Worm (Caenorhabditis elegans) whole organism, L4/young adult: ENCODE results near the gene msp-65.
"Not testable (repeated sequence)": the region's sequence is repeated elsewhere in the genome, so short reads cannot be mapped to it uniquely, and the experiment has no call there.

Experiments used
- W03F9.2 ChIP-seq: fragments of 150-350 bp; optimal IDR thresholded peaks from 2 replicates; lab custom pipeline; 2014; ENCODE audit warnings: missing biosample characterization, missing genetic modification characterization
- dao-5 ChIP-seq: sonication (generic microtip); optimal IDR thresholded peaks from 2 replicates; lab custom pipeline; 2016; ENCODE audit warnings: missing genotype, missing genetic modification characterization, moderate library complexity, missing compliant biosample characterization
- him-1 ChIP-seq: sonication (generic microtip); optimal IDR thresholded peaks from 2 replicates; lab custom pipeline; 2016; ENCODE audit warnings: missing genotype, missing genetic modification reagents, missing genetic modification characterization, missing compliant biosample characterization

msp-65 gene

ce11 chrIV:5303030-5303429 lies 13.3 kb upstream of the msp-65 start, which contains the start of gene ZK354.7:
ZK354.7 (minus strand) TSS chrIV:5303130.
- no peak for TF ChIP-seq W03F9.2 (tag; lab: Kevin White, UChicago)
- no peak for TF ChIP-seq dao-5 (tag; lab: Kevin White, UChicago)
- TF ChIP-seq him-1 (tag; lab: Kevin White, UChicago) = no peak

DNA sequence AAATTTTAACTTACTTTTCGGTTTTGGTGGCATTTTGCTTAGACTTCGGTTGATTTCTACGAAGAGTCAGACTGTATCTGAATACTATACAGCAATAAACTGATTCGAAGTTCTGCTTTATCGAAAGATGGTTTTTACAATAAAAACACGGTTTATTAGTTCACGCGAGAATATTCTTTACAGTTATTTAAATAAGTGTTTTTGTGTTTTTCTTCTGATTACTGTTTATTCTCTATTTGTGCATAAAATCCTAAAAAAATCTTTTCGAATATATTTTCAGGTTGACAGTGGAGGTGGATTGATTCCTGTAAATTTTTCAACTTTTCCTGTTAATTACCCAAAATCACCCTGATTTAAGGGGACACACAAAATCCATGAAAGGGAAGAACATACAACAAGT lies 10.3 kb upstream of the msp-65 start, which contains the start of gene ZK354.8:
TSS of gene ZK354.8 (minus strand) at position 101 of the 400 bp plus-strand sequence.
- TF ChIP-seq W03F9.2 (tag; lab: Kevin White, UChicago) = no peak
- TF ChIP-seq him-1 (tag; lab: Kevin White, UChicago) = no peak
- no peak for TF ChIP-seq dao-5 (tag; lab: Kevin White, UChicago)

DNA sequence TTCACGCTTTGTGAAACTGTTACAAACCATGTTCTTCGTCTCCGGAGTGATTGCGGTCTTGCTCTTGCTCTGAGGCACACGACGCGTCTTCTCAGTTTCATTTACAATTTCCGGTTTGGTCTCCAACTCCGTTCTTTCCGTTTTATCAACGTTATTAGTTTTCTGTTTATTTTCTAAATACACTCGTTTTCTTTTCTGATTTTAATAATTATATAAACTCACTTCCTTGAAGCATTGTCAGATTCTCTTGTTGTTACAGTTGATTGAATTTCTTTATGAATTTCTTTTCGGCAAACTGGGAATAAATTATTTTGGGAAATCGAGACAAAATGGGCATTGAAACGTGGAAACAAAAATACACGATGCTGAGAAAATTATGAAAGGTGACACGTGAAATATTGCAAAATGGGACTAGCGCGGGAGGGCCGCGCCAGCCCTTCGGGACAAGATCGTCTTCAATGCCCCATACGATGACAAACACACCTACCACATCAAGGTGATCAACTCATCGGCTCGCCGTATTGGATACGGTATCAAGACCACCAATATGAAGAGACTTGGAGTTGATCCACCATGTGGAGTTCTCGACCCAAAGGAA lies 8.2 kb upstream of the msp-65 start, which contains the start of the genes ZK354.9 and msp-58:
TSS of gene ZK354.9 (minus strand) at position 101 of the 598 bp plus-strand sequence.
TSS of gene msp-58 (plus strand) at position 548 of the 598 bp plus-strand sequence.
- not testable (repeated sequence) for TF ChIP-seq him-1, dao-5, W03F9.2 (tag; lab: Kevin White, UChicago)

ce11 chrIV:5309742-5310141 lies 6.6 kb upstream of the msp-65 start, which contains the start of gene ZK354.3:
ZK354.3 (plus strand) TSS chrIV:5310042.
- no peak for TF ChIP-seq W03F9.2 (tag; lab: Kevin White, UChicago)

DNA sequence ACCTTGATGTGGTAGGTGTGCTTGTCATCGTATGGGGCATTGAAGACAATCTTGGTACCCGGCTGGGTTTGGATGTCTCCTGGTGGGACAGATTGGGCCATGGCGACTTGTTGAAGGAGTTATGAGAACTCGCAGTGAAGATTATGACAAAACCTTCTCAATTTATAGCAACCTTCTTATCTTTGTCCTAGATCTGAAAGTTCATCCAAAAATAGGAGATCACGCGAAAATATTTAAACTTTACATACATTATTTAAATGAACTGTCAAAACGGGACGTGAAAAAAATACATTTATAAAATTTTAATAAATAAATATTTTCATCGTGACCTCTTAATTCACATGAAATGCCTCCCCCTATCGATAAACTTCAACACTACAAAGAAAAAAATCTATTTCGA lies 3.3 kb upstream of the msp-65 start, which contains the start of the genes msp-59 and ZK354.2:
TSS of gene msp-59 (minus strand) at position 101 of the 400 bp plus-strand sequence.
TSS of gene ZK354.2 (plus strand) at position 395 of the 400 bp plus-strand sequence.
- not testable (repeated sequence) for TF ChIP-seq him-1, W03F9.2, dao-5 (tag; lab: Kevin White, UChicago)

DNA sequence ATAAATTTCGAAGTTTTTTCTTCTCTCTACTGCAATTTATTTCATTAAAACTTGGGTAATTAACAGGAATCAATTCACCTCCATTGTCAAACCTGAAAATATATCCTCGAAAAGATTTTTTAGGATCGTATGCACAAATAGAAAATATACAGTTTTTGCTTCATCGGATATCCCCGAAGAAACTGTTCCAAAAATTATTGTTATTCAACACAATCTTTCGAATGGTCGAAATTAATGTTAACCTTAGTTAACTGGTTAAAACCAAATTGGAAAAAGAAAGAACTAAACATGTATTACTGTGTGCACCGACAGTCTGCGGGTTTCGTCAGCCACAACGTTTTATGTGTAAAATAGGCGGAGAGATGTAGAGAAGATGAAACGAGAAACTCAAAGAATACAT lies 783 bp downstream of the msp-65 start:
- TF ChIP-seq dao-5 (tag; lab: Kevin White, UChicago) (no peak), W03F9.2 (tag; lab: Kevin White, UChicago) (no peak), him-1 (tag; lab: Kevin White, UChicago) (no peak)

DNA sequence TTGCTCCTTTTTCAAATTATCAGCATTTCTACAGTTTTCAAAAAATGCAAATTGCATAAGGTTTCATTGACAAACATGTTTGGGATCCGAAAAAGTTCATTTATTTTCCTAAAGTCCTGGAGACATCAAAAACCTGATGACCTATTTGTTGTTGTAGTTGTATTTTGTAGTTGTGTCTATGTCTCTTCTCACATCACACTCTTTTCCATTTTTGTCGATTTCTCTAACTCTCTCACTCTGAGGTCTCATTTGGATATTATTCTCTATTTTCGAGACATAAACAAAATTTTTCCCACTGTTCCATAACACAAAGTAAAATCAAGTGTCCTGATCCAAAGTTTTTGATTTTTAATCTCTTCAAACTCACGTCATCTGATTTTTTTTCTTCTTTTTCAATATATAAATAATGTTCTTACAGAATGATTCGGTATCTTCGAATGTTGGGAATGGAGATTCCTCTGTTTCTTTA lies 2.5 kb downstream of the msp-65 start, which contains the start of gene slc-46A:
TSS of gene slc-46A (plus strand) at position 419 of the 469 bp plus-strand sequence.
- TF ChIP-seq W03F9.2 (tag; lab: Kevin White, UChicago) (no peak), him-1 (tag; lab: Kevin White, UChicago) (no peak), dao-5 (tag; lab: Kevin White, UChicago) (no peak)

DNA sequence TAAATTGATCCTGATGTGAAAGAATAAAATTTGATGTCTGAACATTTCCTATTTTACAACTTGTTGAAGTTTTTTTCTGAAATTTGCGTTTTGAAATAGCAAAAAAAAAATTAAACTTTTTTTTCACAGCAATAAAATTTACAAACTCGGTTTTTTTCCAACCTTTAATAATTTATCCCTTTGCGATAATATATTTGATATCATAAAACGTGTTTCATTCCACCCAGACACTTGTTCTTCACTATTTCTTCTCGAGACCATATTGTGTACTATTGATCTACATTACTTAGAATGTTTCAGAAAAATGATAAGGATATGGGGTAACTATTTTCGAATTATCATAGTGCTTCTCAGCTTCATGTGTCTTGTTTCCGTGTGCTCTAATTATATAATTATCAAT lies 9.8 kb downstream of the msp-65 start, which contains the start of gene Y4C6B.4:
TSS of gene Y4C6B.4 (plus strand) at position 301 of the 400 bp plus-strand sequence.
- no peak for TF ChIP-seq W03F9.2 (tag; lab: Kevin White, UChicago)
- no peak for TF ChIP-seq him-1 (tag; lab: Kevin White, UChicago)
- TF ChIP-seq dao-5 (tag; lab: Kevin White, UChicago) = no peak

DNA sequence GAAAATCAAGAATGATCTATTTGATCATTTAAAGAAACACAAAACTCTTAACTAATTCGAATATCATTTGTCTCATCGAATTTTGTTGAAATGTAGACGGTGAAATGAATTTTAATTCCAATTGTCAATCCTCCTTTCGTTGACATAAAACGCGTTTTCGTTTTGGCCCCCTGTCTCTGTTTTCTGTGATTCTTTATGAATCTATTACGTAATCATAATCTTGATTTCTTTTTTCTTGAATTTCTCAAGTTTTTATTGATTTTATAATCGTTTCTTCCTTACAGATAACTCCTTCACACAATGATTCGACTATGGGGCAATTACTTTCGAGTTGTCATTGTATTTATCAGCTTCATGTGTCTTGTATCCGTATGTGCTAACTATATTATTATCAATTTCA lies 15.9 kb downstream of the msp-65 start, which contains the start of gene Y4C6B.3:
TSS of gene Y4C6B.3 (plus strand) at position 301 of the 400 bp plus-strand sequence.
- TF ChIP-seq dao-5 (tag; lab: Kevin White, UChicago) (no peak), him-1 (tag; lab: Kevin White, UChicago) (no peak), W03F9.2 (tag; lab: Kevin White, UChicago) (no peak)

ce11 chrIV:5333484-5333883 lies 17.2 kb downstream of the msp-65 start:
- no peak for TF ChIP-seq dao-5 (tag; lab: Kevin White, UChicago)
- TF ChIP-seq him-1 (tag; lab: Kevin White, UChicago) = no peak
- TF ChIP-seq W03F9.2 (tag; lab: Kevin White, UChicago) = no peak

DNA sequence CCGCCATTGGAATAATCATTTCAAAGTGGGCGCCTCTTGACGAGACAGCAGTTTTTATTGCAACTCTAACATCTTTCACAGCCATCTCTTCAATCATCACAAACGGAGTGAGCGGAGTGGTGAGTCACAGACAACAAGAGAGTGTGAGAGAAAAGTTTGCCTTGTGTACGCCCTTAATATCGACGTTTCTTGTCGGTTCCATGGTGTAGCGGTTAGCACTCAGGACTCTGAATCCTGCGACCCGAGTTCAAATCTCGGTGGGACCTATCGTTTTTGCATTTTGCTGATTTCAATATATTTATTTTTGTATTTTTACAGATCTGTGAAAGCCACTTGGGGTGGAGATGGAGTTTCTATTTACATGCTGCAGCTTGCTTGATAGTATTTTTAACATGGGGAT lies 18.2 kb downstream of the msp-65 start:
- TF ChIP-seq W03F9.2 (tag; lab: Kevin White, UChicago) (no peak), him-1 (tag; lab: Kevin White, UChicago) (no peak), dao-5 (tag; lab: Kevin White, UChicago) (peak; percentile 22)

- TF ChIP-seq W03F9.2 (tag; lab: Kevin White, UChicago) (no peak), dao-5 (tag; lab: Kevin White, UChicago) (no peak), him-1 (tag; lab: Kevin White, UChicago) (no peak)
Measured at ce11 chrIV:5337649-5338048, 21.3 kb downstream of the msp-65 start.

- TF ChIP-seq W03F9.2 (tag; lab: Kevin White, UChicago) = no peak
- TF ChIP-seq dao-5 (tag; lab: Kevin White, UChicago) = no peak
- no peak for TF ChIP-seq him-1 (tag; lab: Kevin White, UChicago)
Measured at ce11 chrIV:5339255-5339654, 22.9 kb downstream of the msp-65 start, which contains the start of gene Y4C6B.2. Y4C6B.2 (plus strand) TSS chrIV:5339574.
